Worm (Caenorhabditis elegans) whole organism, L4 larva: ENCODE measurements around the gene srh-216.
A peak's percentile ranks its signal among the peaks of the same experiment; 100 is the strongest.

Experiments
- F26F4.8 ChIP-seq: fragments of 200-800 bp; sonication (Bioruptor generic); conservative IDR thresholded peaks from 2 replicates; pipeline ENCODE4 v1.3.6; 2022; ENCODE audit warnings: missing genetic modification characterization, missing compliant biosample characterization
- F37D6.2 ChIP-seq: sonication (generic microtip); optimal IDR thresholded peaks from 2 replicates; lab custom pipeline; 2016; ENCODE audit warnings: mild to moderate bottlenecking, missing genetic modification characterization, missing compliant biosample characterization
- ceh-28 ChIP-seq: fragments of 150-350 bp; optimal IDR thresholded peaks from 2 replicates; lab custom pipeline; 2014; ENCODE audit warnings: missing biosample characterization, missing genetic modification reagents, missing genetic modification characterization
- ceh-44 ChIP-seq: fragments of 200-800 bp; sonication (Bioruptor generic); IDR thresholded peaks from 2 replicates; pipeline ENCODE4 v1.3.6; 2022; ENCODE audit warnings: missing genetic modification reagents, missing genetic modification characterization, missing compliant biosample characterization
- ctbp-1 ChIP-seq: fragments of 200-800 bp; sonication (Bioruptor generic); IDR thresholded peaks from 2 replicates; pipeline ENCODE4 v1.3.6; 2022; ENCODE audit warnings: missing genetic modification reagents, missing genetic modification characterization, missing compliant biosample characterization
- dmd-6 ChIP-seq: fragments of 200-800 bp; sonication (Bioruptor generic); IDR thresholded peaks from 2 replicates; pipeline ENCODE4 v1.3.6; 2022; ENCODE audit warnings: missing genetic modification reagents, missing genetic modification characterization, missing compliant biosample characterization
- dve-1 ChIP-seq: sonication (generic microtip); optimal IDR thresholded peaks from 2 replicates; lab custom pipeline; 2017; ENCODE audit warnings: antibody characterized with exemption, mild to moderate bottlenecking, missing genetic modification characterization, missing compliant biosample characterization; ENCODE audit not compliant: insufficient read depth
- egl-43 ChIP-seq: fragments of 200-800 bp; sonication (Bioruptor generic); IDR thresholded peaks from 2 replicates; pipeline ENCODE4 v1.3.6; 2022; ENCODE audit warnings: missing genetic modification reagents, missing genetic modification characterization, missing compliant biosample characterization
- hlh-11 ChIP-seq: fragments of 200-800 bp; sonication (Bioruptor generic); optimal IDR thresholded peaks from 2 replicates; lab custom pipeline; 2018; ENCODE audit warnings: mild to moderate bottlenecking, missing genetic modification characterization, missing compliant biosample characterization
- jun-1 ChIP-seq: fragments of 150-350 bp; optimal IDR thresholded peaks from 2 replicates; lab custom pipeline; 2014; ENCODE audit warnings: missing biosample characterization, missing genetic modification reagents, missing genetic modification characterization
- lin-1 ChIP-seq: fragments of 200-800 bp; sonication (Bioruptor generic); IDR thresholded peaks from 2 replicates; pipeline ENCODE4 v1.3.6; 2022; ENCODE audit warnings: missing genetic modification reagents, missing genetic modification characterization, missing compliant biosample characterization
- lin-15B ChIP-seq: fragments of 150-350 bp; sonication (generic microtip); optimal IDR thresholded peaks from 3 replicates; lab custom pipeline; 2014; ENCODE audit warnings: missing biosample characterization, missing genetic modification characterization
- lir-3 ChIP-seq: sonication (generic microtip); optimal IDR thresholded peaks from 2 replicates; lab custom pipeline; 2016; ENCODE audit warnings: mild to moderate bottlenecking, missing genetic modification characterization, missing compliant biosample characterization
- mdt-29 ChIP-seq: fragments of 200-800 bp; sonication (Bioruptor generic); IDR thresholded peaks from 2 replicates; pipeline ENCODE4 v1.3.6; 2022; ENCODE audit warnings: missing genetic modification reagents, missing genetic modification characterization, missing compliant biosample characterization
- nhr-10 ChIP-seq: fragments of 150-350 bp; optimal IDR thresholded peaks from 2 replicates; lab custom pipeline; 2014; ENCODE audit warnings: missing biosample characterization, missing genetic modification characterization
- nhr-25 ChIP-seq: sonication (generic microtip); optimal IDR thresholded peaks from 2 replicates; lab custom pipeline; 2017; ENCODE audit warnings: missing genetic modification characterization, mild to moderate bottlenecking, missing compliant biosample characterization, antibody characterized with exemption, moderate library complexity, borderline replicate concordance; ENCODE audit not compliant: insufficient read depth
- nhr-28 ChIP-seq: fragments of 150-350 bp; optimal IDR thresholded peaks from 2 replicates; lab custom pipeline; 2014; ENCODE audit warnings: missing biosample characterization, missing genetic modification characterization
- nhr-76 ChIP-seq: fragments of 150-350 bp; optimal IDR thresholded peaks from 2 replicates; lab custom pipeline; 2014; ENCODE audit warnings: missing biosample characterization, missing genetic modification characterization
- pha-4 ChIP-seq, 2 experiments: fragments of 150-350 bp in 1 of 2; fragments of 200-800 bp in 1 of 2; sonication (Bioruptor generic) in 1 of 2; IDR thresholded peaks in 1 of 2; optimal IDR thresholded peaks in 1 of 2; 2 replicates each; pipeline versions ENCODE4 v1.3.6 to Lab custom; 2014 to 2022; ENCODE audit warnings: missing genetic modification characterization in 2 of 2, missing genetic modification reagents in 2 of 2, missing biosample characterization in 1 of 2, missing compliant biosample characterization in 1 of 2
- pqm-1 ChIP-seq: sonication (generic microtip); optimal IDR thresholded peaks from 2 replicates; lab custom pipeline; 2017; ENCODE audit warnings: missing biosample characterization, missing genetic modification characterization
- set-16 ChIP-seq: fragments of 200-800 bp; sonication (Bioruptor generic); IDR thresholded peaks from 2 replicates; pipeline ENCODE4 v1.3.6; 2022; ENCODE audit warnings: missing genetic modification reagents, missing genetic modification characterization, missing compliant biosample characterization
- spr-3 ChIP-seq: fragments of 200-800 bp; sonication (Bioruptor generic); optimal IDR thresholded peaks from 2 replicates; lab custom pipeline; 2018; ENCODE audit warnings: mild to moderate bottlenecking, missing genetic modification characterization, missing compliant biosample characterization
- unc-62 ChIP-seq, 3 experiments: fragments of 150-350 bp in 1 of 3; sonication (generic microtip); optimal IDR thresholded peaks in 2 of 3; peaks in 1 of 3; 1 replicate in 1 of 3; 2 replicates in 2 of 3; lab custom pipeline; 2014 to 2017; ENCODE audit warnings: missing biosample characterization in 3 of 3, missing genetic modification characterization in 3 of 3, missing genetic modification reagents in 3 of 3, missing genotype in 1 of 3
- zfp-3 ChIP-seq: fragments of 200-800 bp; sonication (Bioruptor generic); conservative IDR thresholded peaks from 2 replicates; pipeline ENCODE4 v1.3.6; 2022; ENCODE audit warnings: missing genetic modification reagents, missing genetic modification characterization, missing compliant biosample characterization
- zip-11 ChIP-seq: fragments of 200-800 bp; sonication (Bioruptor generic); IDR thresholded peaks from 2 replicates; pipeline ENCODE4 v1.3.6; 2022; ENCODE audit warnings: missing genetic modification characterization, missing compliant biosample characterization

Gene srh-216

DNA sequence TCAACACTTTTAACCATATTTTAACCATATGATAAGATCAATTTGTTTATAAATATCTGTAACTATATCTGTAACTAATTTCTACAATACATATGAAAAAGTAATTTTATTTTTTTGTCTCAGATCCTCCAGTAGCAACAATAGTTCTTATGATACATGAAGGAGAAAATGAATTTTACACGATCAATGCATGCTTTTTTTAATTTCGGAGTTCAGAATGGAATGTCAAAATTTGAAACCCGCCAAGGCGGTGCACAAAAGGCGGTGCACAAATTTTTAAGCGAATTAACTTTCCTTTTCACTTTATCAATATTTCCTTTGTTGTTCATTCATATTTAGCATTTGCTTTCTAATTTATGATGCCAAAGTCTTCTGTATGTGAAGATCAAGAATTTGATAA is 15.6 kb upstream of the srh-216 start, which contains the start of gene clec-25:
Gene clec-25 (plus strand): TSS at position 301 of the 400 bp plus-strand sequence.
- TF ChIP-seq F37D6.2 (tag; lab: Kevin White, UChicago) (no peak), pha-4 (GFP tag; IDR thresholded peaks at IDR 0.05; lab: Robert Waterston, UW) (no peak), pha-4 (tag; optimal IDR thresholded peaks at IDR 0.05; lab: Kevin White, UChicago) (no peak), ctbp-1 (no peak), ceh-44 (GFP tag; lab: Robert Waterston, UW) (no peak), spr-3 (GFP tag; lab: Kevin White, UChicago) (no peak)
- TF ChIP-seq, all 104 proteins: peak for 0

- no peak for TF ChIP-seq egl-43 (GFP tag; lab: Robert Waterston, UW)
Measured at ce11 chrV:16840961-16841360, 13.6 kb upstream of the srh-216 start, which contains the start of gene clec-40. Gene clec-40 (minus strand): TSS chrV:16841061.

DNA sequence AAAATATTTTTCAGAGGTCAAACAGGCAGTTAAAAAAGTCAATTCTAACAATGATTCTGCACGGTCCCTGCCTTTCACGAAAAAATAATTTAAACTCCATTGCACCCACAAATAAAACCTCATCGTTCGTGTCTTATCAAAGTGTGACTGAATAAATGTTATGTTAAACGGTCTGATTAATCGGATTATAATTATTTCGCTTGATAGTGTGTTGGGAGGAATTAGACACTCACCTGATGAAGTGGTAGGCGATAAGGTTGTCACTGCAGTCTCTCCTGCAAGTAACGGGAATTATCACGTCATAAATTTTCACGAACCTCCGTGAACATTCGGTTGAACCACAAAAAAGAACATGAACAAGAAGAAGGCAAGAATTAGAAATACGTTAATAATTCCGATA is 12.9 kb upstream of the srh-216 start:
- peak; percentile 45 for TF ChIP-seq nhr-28 (tag; lab: Kevin White, UChicago)
- no peak for TF ChIP-seq ceh-44 (GFP tag; lab: Robert Waterston, UW)
- TF ChIP-seq pqm-1 (tag; lab: Kevin White, UChicago), result peak; percentile 88
- no peak for TF ChIP-seq jun-1 (tag; lab: Kevin White, UChicago)
- TF ChIP-seq hlh-11 (tag; lab: Kevin White, UChicago), result peak; percentile 60
- peak; percentile 74 for TF ChIP-seq dmd-6 (GFP tag; lab: Robert Waterston, UW)

DNA sequence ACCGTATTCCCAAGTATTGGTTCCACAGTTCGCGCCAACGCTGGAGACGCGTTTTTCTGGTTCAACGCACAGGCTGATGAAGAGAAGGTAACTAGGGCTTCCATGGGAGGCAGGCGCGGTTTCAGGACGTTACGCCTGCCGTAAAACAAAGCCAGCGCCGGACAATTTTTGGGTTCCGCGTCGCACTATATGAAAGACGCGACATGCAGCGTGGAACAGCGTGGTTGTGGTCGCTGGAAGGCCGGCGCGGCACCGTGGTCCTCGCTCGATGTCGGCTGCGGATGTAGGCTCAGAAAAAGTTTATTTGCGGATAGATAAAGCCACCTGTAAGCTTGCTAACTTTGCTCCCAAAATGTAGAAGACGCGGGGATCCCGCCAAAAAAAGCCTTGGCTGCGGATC is 11.1 kb upstream of the srh-216 start:
- TF ChIP-seq lin-15B (tag; lab: Kevin White, UChicago), result no peak
- TF ChIP-seq nhr-10 (tag; lab: Kevin White, UChicago), result no peak
- TF ChIP-seq mdt-29 (GFP tag; lab: Robert Waterston, UW), result no peak
- no peak for TF ChIP-seq jun-1 (tag; lab: Kevin White, UChicago)
- TF ChIP-seq set-16 (GFP tag; lab: Robert Waterston, UW), result peak; percentile 59
- TF ChIP-seq lir-3 (tag; lab: Kevin White, UChicago), result no peak
- no peak for TF ChIP-seq nhr-76

DNA sequence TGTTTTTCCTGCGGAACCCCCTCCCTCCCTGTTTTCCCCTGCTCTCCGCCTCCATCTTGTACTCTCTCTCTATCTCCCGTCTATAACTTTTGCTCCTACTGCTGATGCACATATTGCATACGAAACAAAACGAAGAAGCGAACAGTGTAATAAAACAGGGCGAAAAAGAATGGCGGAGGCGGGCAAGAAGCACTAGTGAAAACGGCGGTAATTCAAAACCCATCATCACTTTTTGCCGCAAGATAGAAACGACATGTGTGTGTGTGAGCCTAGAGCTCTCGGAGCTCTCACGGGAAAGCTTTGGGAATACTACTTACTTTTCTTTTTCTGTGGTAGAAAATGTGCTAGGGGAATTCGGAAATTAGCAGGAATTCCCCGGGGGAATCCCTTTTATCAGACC is 8.7 kb upstream of the srh-216 start:
- TF ChIP-seq mdt-29 (GFP tag; lab: Robert Waterston, UW), result no peak
- TF ChIP-seq F26F4.8 (GFP tag; lab: Robert Waterston, UW), result no peak
- no peak for TF ChIP-seq zip-11
- TF ChIP-seq dve-1 (tag; lab: Kevin White, UChicago), result no peak
- no peak for TF ChIP-seq nhr-25 (tag; lab: Kevin White, UChicago)
- peak; percentile 13 for TF ChIP-seq hlh-11 (tag; lab: Kevin White, UChicago)
- no peak for TF ChIP-seq pha-4 (GFP tag; IDR thresholded peaks at IDR 0.05; lab: Robert Waterston, UW)
- TF ChIP-seq pha-4 (tag; optimal IDR thresholded peaks at IDR 0.05; lab: Kevin White, UChicago), result no peak
- peak in 1 of 2 experiments; percentile 91 for TF ChIP-seq unc-62 (GFP tag; optimal IDR thresholded peaks at IDR 0.05 in 1 of 2; lab: Kevin White, UChicago)
- no peak for TF ChIP-seq unc-62 (tag; optimal IDR thresholded peaks at IDR 0.05; lab: Kevin White, UChicago)
- TF ChIP-seq zfp-3 (GFP tag; lab: Robert Waterston, UW), result no peak

- TF ChIP-seq ceh-28, result no peak
Measured at ce11 chrV:16834989-16835388, 7.6 kb upstream of the srh-216 start, which contains the start of gene tni-3. Gene tni-3 (minus strand): TSS chrV:16835128.

DNA sequence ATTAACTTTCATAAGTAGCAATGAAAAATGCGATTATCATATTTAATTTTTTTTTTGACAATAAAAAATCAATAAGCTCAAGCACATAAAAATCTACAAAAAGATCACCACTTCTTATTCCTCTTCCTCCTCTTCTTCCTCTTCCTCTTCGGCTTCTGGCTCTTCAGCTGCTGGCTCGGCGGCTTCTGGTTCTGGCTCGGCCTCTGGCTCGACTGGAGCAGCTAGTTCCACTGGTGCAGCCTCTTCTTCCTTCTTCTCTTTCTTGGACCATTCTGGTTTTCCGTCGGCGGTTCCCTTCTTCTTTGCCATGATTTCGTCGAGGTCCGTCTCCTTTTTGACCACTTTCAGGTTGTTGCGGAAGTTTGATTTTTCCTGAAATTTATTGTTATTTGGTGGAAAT is 6.3 kb upstream of the srh-216 start:
- peak; percentile 86 for TF ChIP-seq set-16 (GFP tag; lab: Robert Waterston, UW)
- no peak for TF ChIP-seq zip-11
- no peak for TF ChIP-seq lin-1 (GFP tag; lab: Robert Waterston, UW)
